Worm (Caenorhabditis elegans) whole organism, L1 larva: ENCODE results near the gene F16B3.3.
A peak's percentile ranks its signal among the peaks of the same experiment; 100 is the strongest.

Experiments used
- C16A3.4 ChIP-seq: fragments of 150-350 bp; optimal IDR thresholded peaks from 2 replicates; lab custom pipeline; 2014; ENCODE audit warnings: missing biosample characterization, missing genetic modification characterization
- C34B4.2 ChIP-seq: sonication (generic microtip); optimal IDR thresholded peaks from 2 replicates; lab custom pipeline; 2017; ENCODE audit warnings: mild to moderate bottlenecking, missing genetic modification characterization, missing compliant biosample characterization
- Y116A8C.19 ChIP-seq: sonication (generic microtip); optimal IDR thresholded peaks from 2 replicates; lab custom pipeline; 2016; ENCODE audit warnings: missing compliant biosample characterization, missing genetic modification characterization, borderline replicate concordance
- aly-2 ChIP-seq: fragments of 150-350 bp; optimal IDR thresholded peaks from 2 replicates; lab custom pipeline; 2014; ENCODE audit warnings: missing biosample characterization, missing genetic modification characterization
- blmp-1 ChIP-seq: fragments of 150-350 bp; optimal IDR thresholded peaks from 2 replicates; lab custom pipeline; 2014; ENCODE audit warnings: missing biosample characterization, missing genetic modification characterization
- ceh-8 ChIP-seq: fragments of 200-800 bp; sonication (Bioruptor generic); optimal IDR thresholded peaks from 2 replicates; lab custom pipeline; 2018; ENCODE audit warnings: mild to moderate bottlenecking, missing genetic modification characterization, moderate library complexity, missing compliant biosample characterization
- ceh-82 ChIP-seq, 3 experiments: fragments of 150-350 bp in 1 of 3; sonication (generic microtip) in 2 of 3; optimal IDR thresholded peaks; 2 replicates each; lab custom pipeline; 2014 to 2017; ENCODE audit warnings: missing biosample characterization in 3 of 3, missing genetic modification characterization in 3 of 3
- ceh-88 ChIP-seq: fragments of 200-800 bp; sonication (Bioruptor generic); IDR thresholded peaks from 2 replicates; pipeline ENCODE4 v1.3.6; 2022; ENCODE audit warnings: missing genetic modification characterization, missing compliant biosample characterization
- ceh-90 ChIP-seq: sonication (generic microtip); optimal IDR thresholded peaks from 2 replicates; lab custom pipeline; 2016; ENCODE audit warnings: missing genetic modification characterization, missing compliant biosample characterization
- dsc-1 ChIP-seq: sonication (generic microtip); optimal IDR thresholded peaks from 2 replicates; lab custom pipeline; 2016; ENCODE audit warnings: mild to moderate bottlenecking, missing genetic modification characterization, missing compliant biosample characterization
- efl-1 ChIP-seq, 4 experiments: fragments of 150-350 bp; optimal IDR thresholded peaks in 3 of 4; peaks in 1 of 4; 1 replicate in 1 of 4; 2 replicates in 3 of 4; lab custom pipeline; 2014; ENCODE audit warnings: missing biosample characterization in 2 of 4, missing genetic modification characterization in 2 of 4, missing genetic modification reagents in 2 of 4
- egl-13 ChIP-seq: sonication (generic microtip); optimal IDR thresholded peaks from 2 replicates; lab custom pipeline; 2016; ENCODE audit warnings: missing genotype, missing genetic modification reagents, missing genetic modification characterization, missing compliant biosample characterization
- elt-2 ChIP-seq: sonication (generic microtip); optimal IDR thresholded peaks from 2 replicates; lab custom pipeline; 2016; ENCODE audit warnings: missing genetic modification characterization, mild to moderate bottlenecking, inconsistent platforms, missing compliant biosample characterization, missing genetic modification reagents
- fkh-10 ChIP-seq: sonication (generic microtip); optimal IDR thresholded peaks from 2 replicates; lab custom pipeline; 2017; ENCODE audit warnings: missing biosample characterization, missing genetic modification reagents, missing genetic modification characterization
- fkh-4 ChIP-seq: sonication (generic microtip); optimal IDR thresholded peaks from 2 replicates; lab custom pipeline; 2016; ENCODE audit warnings: missing compliant biosample characterization, missing genetic modification characterization, borderline replicate concordance
- fkh-8 ChIP-seq: sonication (generic microtip); optimal IDR thresholded peaks from 2 replicates; lab custom pipeline; 2016; ENCODE audit warnings: mild to moderate bottlenecking, missing genetic modification characterization, missing compliant biosample characterization
- hpl-2 ChIP-seq: fragments of 150-350 bp; optimal IDR thresholded peaks from 2 replicates; lab custom pipeline; 2014; ENCODE audit warnings: missing biosample characterization, missing genetic modification reagents, missing genetic modification characterization
- lin-14 ChIP-seq: fragments of 200-800 bp; sonication (Bioruptor generic); optimal IDR thresholded peaks from 2 replicates; lab custom pipeline; 2018; ENCODE audit warnings: mild to moderate bottlenecking, missing genetic modification characterization, moderate library complexity, missing compliant biosample characterization
- lin-15B ChIP-seq: fragments of 150-350 bp; sonication (generic microtip); optimal IDR thresholded peaks from 3 replicates; lab custom pipeline; 2014; ENCODE audit warnings: missing biosample characterization, missing genetic modification characterization
- lin-35 ChIP-seq, 2 experiments: fragments of 150-350 bp; optimal IDR thresholded peaks; 2 replicates each; lab custom pipeline; 2014; ENCODE audit warnings: missing biosample characterization in 2 of 2, missing genetic modification characterization in 2 of 2, missing genetic modification reagents in 2 of 2
- lir-3 ChIP-seq: sonication (generic microtip); optimal IDR thresholded peaks from 2 replicates; lab custom pipeline; 2016; ENCODE audit warnings: mild to moderate bottlenecking, missing genetic modification characterization, moderate library complexity, missing compliant biosample characterization; ENCODE audit not compliant: poor library complexity
- mep-1 ChIP-seq: fragments of 150-350 bp; optimal IDR thresholded peaks from 2 replicates; lab custom pipeline; 2014; ENCODE audit warnings: missing biosample characterization, missing genetic modification characterization
- nhr-11 ChIP-seq: fragments of 150-350 bp; optimal IDR thresholded peaks from 2 replicates; lab custom pipeline; 2014; ENCODE audit warnings: missing biosample characterization, missing genetic modification characterization
- nhr-28 ChIP-seq: fragments of 150-350 bp; optimal IDR thresholded peaks from 2 replicates; lab custom pipeline; 2014; ENCODE audit warnings: missing biosample characterization, missing genetic modification characterization
- nhr-71 ChIP-seq: sonication (generic microtip); optimal IDR thresholded peaks from 2 replicates; lab custom pipeline; 2016; ENCODE audit warnings: mild to moderate bottlenecking, missing genetic modification characterization, moderate library complexity, missing compliant biosample characterization
- nhr-77 ChIP-seq: fragments of 150-350 bp; optimal IDR thresholded peaks from 2 replicates; lab custom pipeline; 2014; ENCODE audit warnings: missing biosample characterization, missing genetic modification characterization
- pag-3 ChIP-seq: sonication (generic microtip); optimal IDR thresholded peaks from 2 replicates; lab custom pipeline; 2017; ENCODE audit warnings: missing genetic modification characterization, mild to moderate bottlenecking, missing compliant biosample characterization, antibody characterized with exemption, borderline replicate concordance; ENCODE audit not compliant: insufficient read depth
- pqm-1 ChIP-seq: sonication (generic microtip); optimal IDR thresholded peaks from 3 replicates; lab custom pipeline; 2017; ENCODE audit warnings: missing biosample characterization, missing genetic modification characterization
- rnt-1 ChIP-seq: sonication (generic microtip); optimal IDR thresholded peaks from 2 replicates; lab custom pipeline; 2016; ENCODE audit warnings: mild to moderate bottlenecking, missing genetic modification characterization, moderate library complexity, missing compliant biosample characterization
- skn-1 ChIP-seq: fragments of 150-350 bp; optimal IDR thresholded peaks from 2 replicates; lab custom pipeline; 2014; ENCODE audit warnings: missing biosample characterization, missing genetic modification characterization
- snpc-4 ChIP-seq: fragments of 150-350 bp; optimal IDR thresholded peaks from 2 replicates; lab custom pipeline; 2014; ENCODE audit warnings: missing biosample characterization, missing genetic modification characterization
- snu-23 ChIP-seq: sonication (generic microtip); optimal IDR thresholded peaks from 2 replicates; lab custom pipeline; 2016; ENCODE audit warnings: missing genetic modification characterization, missing compliant biosample characterization
- sptf-1 ChIP-seq: fragments of 150-350 bp; optimal IDR thresholded peaks from 2 replicates; lab custom pipeline; 2014; ENCODE audit warnings: missing biosample characterization, missing genetic modification characterization
- sup-37 ChIP-seq: fragments of 200-800 bp; sonication (Bioruptor generic); optimal IDR thresholded peaks from 2 replicates; lab custom pipeline; 2018; ENCODE audit warnings: mild to moderate bottlenecking, missing genetic modification characterization, missing compliant biosample characterization
- tbx-2 ChIP-seq: sonication (generic microtip); optimal IDR thresholded peaks from 2 replicates; lab custom pipeline; 2016; ENCODE audit warnings: missing genetic modification characterization, missing compliant biosample characterization
- unc-30 ChIP-seq: sonication (generic microtip); optimal IDR thresholded peaks from 2 replicates; lab custom pipeline; 2017; ENCODE audit warnings: missing biosample characterization, missing genetic modification characterization
- unc-86 ChIP-seq: sonication (generic microtip); optimal IDR thresholded peaks from 2 replicates; lab custom pipeline; 2016; ENCODE audit warnings: missing genetic modification characterization, missing compliant biosample characterization
- unc-98 ChIP-seq: fragments of 200-800 bp; sonication (Bioruptor generic); IDR thresholded peaks from 2 replicates; pipeline ENCODE4 v1.3.6; 2022; ENCODE audit warnings: missing genetic modification characterization, missing compliant biosample characterization
- xbp-1 ChIP-seq: sonication (generic microtip); optimal IDR thresholded peaks from 2 replicates; lab custom pipeline; 2016; ENCODE audit warnings: missing genetic modification characterization, missing compliant biosample characterization
- zag-1 ChIP-seq: fragments of 150-350 bp; optimal IDR thresholded peaks from 2 replicates; lab custom pipeline; 2014; ENCODE audit warnings: missing biosample characterization, missing genetic modification characterization

The F16B3.3 gene

ce11 chrV:1335896-1336295 lies 18.2 kb upstream of the F16B3.3 start:
- TF ChIP-seq unc-98 (GFP tag; lab: Robert Waterston, UW) (no peak), unc-30 (tag; lab: Kevin White, UChicago) (no peak), C16A3.4 (tag; lab: Kevin White, UChicago) (no peak), efl-1 (optimal IDR thresholded peaks at IDR 0.05; lab: Kevin White, UChicago) (no peak), efl-1 (GFP tag; optimal IDR thresholded peaks at IDR 0.05 in 1 of 2; lab: Kevin White, UChicago) (no peak), snpc-4 (tag; lab: Kevin White, UChicago) (no peak), nhr-77 (no peak), lin-15B (no peak), sup-37 (GFP tag; lab: Kevin White, UChicago) (no peak), mep-1 (tag; lab: Kevin White, UChicago) (no peak), rnt-1 (tag; lab: Kevin White, UChicago) (no peak)

ce11 chrV:1327317-1327716 lies 9.6 kb upstream of the F16B3.3 start:
- TF ChIP-seq tbx-2 (tag; lab: Kevin White, UChicago) (no peak), dsc-1 (tag; lab: Kevin White, UChicago) (peak; percentile 0), nhr-71 (peak; percentile 36), ceh-8 (GFP tag; lab: Kevin White, UChicago) (no peak), unc-86 (tag; lab: Kevin White, UChicago) (no peak), elt-2 (tag; lab: Kevin White, UChicago) (no peak), snu-23 (peak; percentile 21), xbp-1 (tag; lab: Kevin White, UChicago) (no peak), ceh-90 (tag; lab: Kevin White, UChicago) (no peak), lin-14 (GFP tag; lab: Kevin White, UChicago) (peak; percentile 90), nhr-28 (no peak), ceh-88 (GFP tag; lab: Robert Waterston, UW) (no peak), hpl-2 (GFP tag; lab: Kevin White, UChicago) (no peak), egl-13 (tag; lab: Kevin White, UChicago) (no peak), blmp-1 (no peak), lin-35 (GFP tag; optimal IDR thresholded peaks at IDR 0.05; lab: Kevin White, UChicago) (no peak), Y116A8C.19 (tag; lab: Kevin White, UChicago) (no peak), rnt-1 (tag; lab: Kevin White, UChicago) (peak; percentile 68)

ce11 chrV:1326067-1326466 lies 8.3 kb upstream of the F16B3.3 start:
- TF ChIP-seq C34B4.2 (tag; lab: Kevin White, UChicago) = no peak
- TF ChIP-seq rnt-1 (tag; lab: Kevin White, UChicago) = peak; percentile 17
- TF ChIP-seq nhr-11 (tag; lab: Kevin White, UChicago) = no peak
- peak; percentile 16 for TF ChIP-seq lin-14 (GFP tag; lab: Kevin White, UChicago)
- peak; percentile 44 for TF ChIP-seq dsc-1 (tag; lab: Kevin White, UChicago)

ce11 chrV:1321776-1322175 lies 4.1 kb upstream of the F16B3.3 start:
- TF ChIP-seq pag-3 (tag; lab: Kevin White, UChicago) (no peak), lin-14 (GFP tag; lab: Kevin White, UChicago) (peak; percentile 71), aly-2 (tag; lab: Kevin White, UChicago) (no peak), ceh-8 (GFP tag; lab: Kevin White, UChicago) (no peak), lin-15B (no peak), zag-1 (tag; lab: Kevin White, UChicago) (no peak), lin-35 (GFP tag; optimal IDR thresholded peaks at IDR 0.05; lab: Kevin White, UChicago) (no peak), fkh-8 (no peak), pqm-1 (no peak), lir-3 (tag; lab: Kevin White, UChicago) (no peak), sptf-1 (tag; lab: Kevin White, UChicago) (no peak), skn-1 (tag; lab: Kevin White, UChicago) (no peak), fkh-10 (GFP tag; lab: Kevin White, UChicago) (peak; percentile 19), C34B4.2 (tag; lab: Kevin White, UChicago) (no peak), ceh-82 (tag; optimal IDR thresholded peaks at IDR 0.05; lab: Kevin White, UChicago) (peak in 1 of 3 experiments; percentile 5), fkh-4 (tag; lab: Kevin White, UChicago) (no peak), dsc-1 (tag; lab: Kevin White, UChicago) (no peak), unc-98 (GFP tag; lab: Robert Waterston, UW) (no peak), egl-13 (tag; lab: Kevin White, UChicago) (no peak)
- TF ChIP-seq, all 84 proteins: peak for 3
